Fruit fly (Drosophila melanogaster): ENCODE results near the gene mRpL9.

- TF ChIP-seq Hmx (GFP tag; optimal IDR thresholded peaks at IDR 0.05) (no peak), fd64A (GFP tag; optimal IDR thresholded peaks at IDR 0.05) (no peak), knrl (GFP tag; IDR thresholded peaks at IDR 0.05; ENCODE audit: partially characterized antibody) (no peak), CG2199 (GFP tag; IDR thresholded peaks at IDR 0.05) (no peak), seq (GFP tag; IDR thresholded peaks at IDR 0.05) (no peak), lmd (GFP tag; IDR thresholded peaks at IDR 0.05) (no peak), CG7786 (GFP tag; optimal IDR thresholded peaks at IDR 0.05) (no peak), CG12942 (GFP tag; optimal IDR thresholded peaks at IDR 0.05) (no peak), CG18262 (tag; optimal IDR thresholded peaks at IDR 0.05) (no peak), Dip3 (GFP tag; optimal IDR thresholded peaks at IDR 0.05) (no peak)
Measured at dm6 chr3R:15310695-15311094, 19.8 kb upstream of the mRpL9 start.
